Fruit fly (Drosophila melanogaster) ovary, adult (tissue): ENCODE results near the gene CG12521.

Source experiments
- CG17801 ChIP-seq: fragments of 200-800 bp; optimal IDR thresholded peaks from 2 replicates; lab custom pipeline; 2019; ENCODE audit warnings: missing biosample characterization, mild to moderate bottlenecking, missing genetic modification characterization, moderate library complexity; ENCODE audit not compliant: partially characterized antibody

The CG12521 gene

DNA sequence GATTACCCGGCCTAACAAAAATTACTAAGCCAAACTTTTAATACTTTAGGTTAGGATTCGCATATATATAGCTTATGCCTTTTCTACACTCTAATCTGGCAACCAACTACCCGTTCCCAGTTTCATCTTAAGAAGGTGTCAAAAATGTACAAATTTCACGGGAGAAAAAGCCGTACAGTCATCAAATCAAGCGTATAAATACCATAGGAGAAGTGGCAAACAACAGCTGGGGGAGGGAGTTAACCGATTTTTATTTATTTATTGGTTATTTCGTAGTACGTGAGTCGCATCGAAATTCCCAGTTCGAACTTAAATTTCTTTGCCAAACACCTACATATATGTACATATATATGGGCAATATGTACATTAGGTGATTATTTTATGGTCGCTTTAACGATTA is 18.9 kb downstream of the CG12521 start, which contains the start of gene CG7264:
CG7264 (plus strand) TSS at position 301 of the 400 bp plus-strand sequence.
- no peak for TF ChIP-seq CG17801 (GFP tag; lab: Kevin White, UChicago)

DNA sequence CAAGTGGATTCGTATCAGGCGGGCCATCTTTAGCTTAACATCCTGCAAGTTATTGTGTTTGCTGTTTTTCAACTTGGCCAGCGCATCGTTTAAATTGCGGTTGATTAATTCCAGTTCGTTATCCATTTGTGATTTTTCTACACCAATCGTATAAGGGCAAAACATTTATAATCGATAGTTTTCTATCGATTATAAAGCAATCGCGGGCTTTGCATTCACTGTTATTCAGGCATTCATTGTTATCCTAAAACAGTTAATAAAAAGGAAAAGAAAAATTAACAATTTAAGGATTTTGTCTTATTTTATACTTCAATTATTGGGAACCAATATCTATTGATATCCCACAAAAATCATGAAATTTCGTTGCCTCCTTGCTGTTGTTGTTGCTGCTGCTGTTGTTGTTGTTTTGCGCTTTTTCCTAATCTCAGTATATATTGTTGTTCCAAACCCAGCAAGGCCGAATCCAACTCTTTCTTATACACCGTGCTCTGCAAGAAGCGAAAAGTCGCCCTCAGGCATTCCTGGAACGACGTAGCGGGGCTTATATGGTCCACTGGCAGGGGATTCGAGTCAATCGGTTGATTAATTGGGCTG is 21.9 kb downstream of the CG12521 start, which contains the start of gene CG32095:
CG32095 (minus strand) TSS at position 173 of the 594 bp plus-strand sequence.
- no peak for TF ChIP-seq CG17801 (GFP tag; lab: Kevin White, UChicago)

DNA sequence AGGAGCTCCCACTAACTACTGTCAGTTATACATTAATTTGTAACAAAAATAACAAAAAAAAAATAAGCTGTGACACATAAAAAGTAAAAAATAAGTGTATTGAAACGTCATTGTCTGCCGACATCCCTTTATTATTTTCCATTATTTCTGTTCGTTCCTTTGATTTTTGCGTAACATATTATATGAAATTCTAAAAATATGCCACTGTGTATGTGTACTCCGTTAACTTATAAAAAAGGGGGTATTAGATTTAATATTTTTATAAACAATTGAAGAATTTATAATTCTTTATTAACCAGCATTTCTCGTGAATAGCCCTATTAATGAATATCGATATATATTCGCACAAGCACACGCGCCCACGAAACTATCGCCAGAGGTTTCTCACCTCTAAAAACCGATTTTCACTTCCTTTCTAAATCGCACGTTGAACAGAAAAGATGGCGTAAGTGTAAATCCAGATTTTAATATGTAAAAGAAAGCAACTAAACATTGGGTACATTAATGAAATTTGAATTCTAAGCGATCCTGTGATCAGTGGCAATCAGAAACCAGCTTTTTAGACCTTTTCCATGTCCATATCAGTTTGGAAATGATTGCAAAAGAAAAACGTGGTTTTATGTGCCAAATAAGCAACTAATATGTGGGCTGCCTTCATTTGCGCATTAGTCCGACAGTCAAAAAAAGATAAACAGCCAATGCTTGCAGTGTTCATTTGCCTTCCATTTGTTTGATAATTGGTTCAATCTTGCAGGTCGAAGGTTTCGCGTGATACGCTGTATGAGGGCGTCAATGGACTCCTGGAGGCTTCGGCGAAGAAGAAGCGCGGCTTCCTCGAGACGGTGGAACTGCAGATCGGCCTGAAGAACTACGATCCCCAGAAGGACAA is 24.9 kb downstream of the CG12521 start, which contains the start of gene RpL10Ab:
RpL10Ab (plus strand) TSS at position 406 of the 889 bp plus-strand sequence.
- TF ChIP-seq CG17801 (GFP tag; lab: Kevin White, UChicago): peak; percentile 37

DNA sequence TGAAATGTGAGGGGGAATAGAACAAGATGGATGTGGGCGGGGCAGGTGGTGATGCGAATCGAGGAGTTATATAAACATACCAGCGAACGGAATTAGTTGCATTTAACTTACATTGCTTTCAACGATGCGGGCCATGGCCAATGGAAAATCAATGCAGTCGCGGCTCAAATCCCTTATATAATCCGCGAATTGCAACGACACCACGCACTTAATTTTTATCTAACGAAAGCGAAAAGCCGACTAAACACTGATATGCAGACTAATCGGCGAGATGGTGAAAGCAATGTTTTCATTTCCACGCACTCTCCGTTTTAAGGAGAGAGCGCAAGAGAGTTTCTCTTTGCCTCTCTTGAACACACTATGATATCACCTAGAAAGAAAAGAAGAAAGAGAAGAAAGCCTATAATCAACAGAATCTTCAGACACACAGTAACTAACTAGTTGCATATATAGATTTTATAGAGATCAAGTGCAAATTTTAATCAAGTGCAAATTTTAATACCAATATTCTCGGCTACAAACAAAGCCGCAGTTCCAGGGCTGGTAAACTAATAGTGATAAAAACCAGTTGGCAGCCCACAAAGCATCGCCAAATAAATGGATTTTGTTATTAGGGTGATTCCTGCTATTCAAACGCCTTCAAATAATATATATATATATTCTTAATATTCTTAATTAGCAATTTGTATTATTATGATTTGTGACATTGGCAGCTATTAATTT is 25.7 kb downstream of the CG12521 start, which contains the start of the genes CG11597 and CG5946:
CG11597 (minus strand) TSS at position 553 of the 723 bp plus-strand sequence.
CG5946 (minus strand) TSS at position 553 of the 723 bp plus-strand sequence.
- no peak for TF ChIP-seq CG17801 (GFP tag; lab: Kevin White, UChicago)

DNA sequence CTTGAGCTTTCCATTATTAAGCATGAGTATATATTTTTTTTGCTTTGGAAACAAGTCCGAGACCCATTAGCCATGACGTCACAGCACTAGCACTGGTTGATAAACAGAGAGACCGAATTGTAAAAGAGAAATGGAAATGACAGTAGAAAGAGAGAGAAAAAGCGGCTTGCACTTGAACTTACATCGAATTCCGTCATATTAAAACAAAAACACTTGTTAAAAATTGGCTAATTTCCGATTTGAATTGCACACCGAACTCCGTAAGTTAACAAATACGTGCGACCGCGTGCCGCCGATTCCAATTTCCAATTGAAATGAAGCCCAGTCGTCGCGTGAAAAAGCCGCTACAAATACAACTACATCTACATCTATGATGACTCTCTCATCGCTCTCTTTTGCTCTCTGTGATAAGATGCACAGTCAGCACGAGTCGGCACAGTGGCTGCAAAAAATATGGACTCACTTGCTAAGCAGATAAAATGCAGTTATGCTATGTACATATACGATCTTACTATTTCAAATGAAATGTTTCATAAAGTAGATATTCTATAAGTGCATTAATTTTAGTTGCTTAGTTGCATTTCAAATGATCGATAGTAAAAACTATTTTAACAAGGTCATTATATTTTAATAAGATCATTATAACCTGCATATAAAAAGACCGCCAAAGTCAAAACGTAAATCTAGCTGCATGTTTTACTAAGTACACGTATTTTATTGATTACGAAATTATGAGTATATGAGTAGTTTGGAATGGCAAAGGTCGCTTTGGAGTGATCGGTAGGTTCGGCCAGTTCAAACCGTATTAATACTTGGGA is 27.8 kb downstream of the CG12521 start:
- TF ChIP-seq CG17801 (GFP tag; lab: Kevin White, UChicago): peak; percentile 70

DNA sequence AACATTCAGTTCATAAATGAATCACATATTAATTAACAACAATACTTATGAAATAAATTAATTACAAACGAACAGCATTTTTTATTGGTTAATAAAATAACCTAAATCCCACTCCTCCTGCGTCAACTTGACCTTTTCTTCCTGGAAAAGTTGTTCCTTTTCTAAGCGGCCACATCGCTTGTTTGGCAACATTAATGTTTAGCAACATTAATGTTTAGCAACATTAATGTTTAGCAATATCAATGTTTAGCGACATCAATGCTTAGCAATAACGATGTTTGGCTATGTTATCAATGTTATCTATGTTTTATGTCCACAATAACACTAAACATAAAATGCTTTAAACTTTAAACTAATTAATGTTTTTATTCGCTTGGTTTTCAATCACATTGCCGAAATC is 31.0 kb downstream of the CG12521 start:
- TF ChIP-seq CG17801 (GFP tag; lab: Kevin White, UChicago): no peak

DNA sequence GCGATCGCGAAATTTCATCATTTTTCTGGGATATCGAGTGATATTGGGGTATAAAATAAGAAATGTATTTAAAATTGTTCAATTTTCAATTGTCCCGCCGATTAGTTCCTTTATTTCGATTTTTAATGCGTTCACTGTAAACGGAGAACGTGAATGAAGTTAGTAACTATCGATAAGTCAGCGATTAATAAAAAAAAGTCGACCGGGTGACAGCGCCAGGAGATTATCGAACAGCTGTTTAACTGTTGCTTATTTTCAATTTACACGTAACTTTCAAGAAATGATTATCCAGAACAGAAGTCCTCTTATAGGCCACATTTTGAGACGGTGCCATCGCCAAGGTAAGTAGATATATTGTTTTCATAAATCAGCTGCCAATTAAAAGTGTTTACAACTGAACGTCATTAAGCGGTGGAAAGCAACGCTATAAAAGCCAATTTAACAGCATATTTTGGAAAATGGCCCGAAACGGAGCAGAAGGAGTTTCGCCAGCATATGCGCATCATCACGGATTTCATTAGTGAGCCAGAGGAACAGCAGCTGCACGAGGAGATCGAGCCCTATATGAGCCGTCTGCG is 32.3 kb downstream of the CG12521 start, which contains the start of gene CG14130:
CG14130 (plus strand) TSS at position 225 of the 578 bp plus-strand sequence.
- peak; percentile 12 for TF ChIP-seq CG17801 (GFP tag; lab: Kevin White, UChicago)

DNA sequence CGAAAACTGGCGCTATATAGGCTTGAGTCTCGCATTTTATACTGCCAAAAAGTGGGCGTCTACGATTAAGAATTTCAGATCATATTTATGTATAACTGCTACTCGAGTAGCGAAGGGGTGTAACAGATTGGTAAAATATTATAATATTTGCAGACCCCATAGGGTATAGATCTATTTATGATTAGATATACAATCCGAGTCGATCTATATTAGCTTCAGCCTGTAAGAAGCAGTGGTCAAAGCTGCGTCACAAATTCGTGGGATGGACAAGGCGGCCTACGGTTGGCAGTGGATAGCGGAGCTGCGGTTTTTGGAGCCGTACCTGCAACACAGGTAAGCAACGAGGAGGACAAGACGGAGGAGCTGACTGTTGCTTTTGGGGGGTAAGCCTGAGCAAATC is 32.9 kb downstream of the CG12521 start, which contains the start of gene Cubn2:
Cubn2 (minus strand) TSS at position 101 of the 400 bp plus-strand sequence.
- no peak for TF ChIP-seq CG17801 (GFP tag; lab: Kevin White, UChicago)

DNA sequence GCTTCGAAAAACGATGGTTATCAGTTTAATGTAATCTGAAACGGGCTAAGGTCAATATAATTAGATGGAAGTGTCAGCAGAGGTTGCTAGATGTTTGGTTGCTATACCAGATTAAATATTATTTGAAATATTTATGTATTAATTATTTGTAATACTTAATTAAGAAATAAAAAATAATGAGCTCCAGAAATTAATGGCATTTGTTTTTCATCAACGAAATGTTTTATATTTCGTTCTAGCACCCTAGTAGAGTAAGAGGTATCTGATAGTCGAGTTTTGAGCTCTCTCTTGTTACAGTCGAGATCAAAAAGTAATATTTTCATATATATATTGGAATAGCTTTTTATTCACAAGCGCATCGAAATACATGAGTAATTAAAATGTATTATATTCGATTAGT is 46.0 kb downstream of the CG12521 start:
- no peak for TF ChIP-seq CG17801 (GFP tag; lab: Kevin White, UChicago)

DNA sequence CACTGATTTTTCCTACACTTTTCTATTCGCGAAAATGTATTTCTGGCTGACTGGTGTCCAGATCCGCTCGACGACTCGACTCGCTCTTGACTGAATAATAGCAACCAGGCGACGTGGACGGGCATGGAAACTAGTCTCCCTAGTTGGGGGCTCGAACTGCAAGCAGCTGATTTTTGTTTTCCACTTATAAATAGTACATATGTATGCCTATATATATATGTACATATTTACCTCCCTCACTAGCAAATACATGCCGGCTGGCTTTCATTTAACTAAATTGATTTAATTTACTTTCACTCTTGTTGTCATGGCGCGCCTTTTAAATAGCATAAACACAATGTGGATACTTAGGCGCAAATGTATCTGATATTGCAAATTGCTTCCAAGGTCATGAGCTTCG is 46.8 kb downstream of the CG12521 start, which contains the start of gene Gcat:
Gcat (minus strand) TSS at position 101 of the 400 bp plus-strand sequence.
- no peak for TF ChIP-seq CG17801 (GFP tag; lab: Kevin White, UChicago)
